Worm (Caenorhabditis elegans) whole organism, L3 larva: Measurements from ENCODE around the gene prp-40.

Experiments used
- ZK546.5 ChIP-seq: sonication (generic microtip); optimal IDR thresholded peaks from 2 replicates; lab custom pipeline; 2017; ENCODE audit warnings: missing biosample characterization, missing genetic modification characterization
- aly-2 ChIP-seq: fragments of 150-350 bp; optimal IDR thresholded peaks from 2 replicates; lab custom pipeline; 2014; ENCODE audit warnings: missing biosample characterization, missing genetic modification characterization
- ama-1 ChIP-seq: fragments of 150-350 bp; optimal IDR thresholded peaks from 2 replicates; lab custom pipeline; 2018
- ceh-16 ChIP-seq: sonication (generic microtip); optimal IDR thresholded peaks from 2 replicates; lab custom pipeline; 2017; ENCODE audit warnings: missing biosample characterization, missing genetic modification characterization
- ceh-28 ChIP-seq: fragments of 150-350 bp; optimal IDR thresholded peaks from 2 replicates; lab custom pipeline; 2014; ENCODE audit warnings: missing biosample characterization, missing genetic modification reagents, missing genetic modification characterization
- ceh-82 ChIP-seq: fragments of 150-350 bp; optimal IDR thresholded peaks from 2 replicates; lab custom pipeline; 2014; ENCODE audit warnings: missing biosample characterization, missing genetic modification characterization
- elt-1 ChIP-seq: fragments of 150-350 bp; optimal IDR thresholded peaks from 2 replicates; lab custom pipeline; 2014; ENCODE audit warnings: missing biosample characterization, missing genetic modification characterization
- elt-2 ChIP-seq: sonication (generic microtip); optimal IDR thresholded peaks from 2 replicates; lab custom pipeline; 2016; ENCODE audit warnings: missing genetic modification reagents, mild to moderate bottlenecking, missing genetic modification characterization, missing compliant biosample characterization
- fkh-10 ChIP-seq: sonication (generic microtip); optimal IDR thresholded peaks from 2 replicates; lab custom pipeline; 2017; ENCODE audit warnings: missing biosample characterization, missing genetic modification reagents, missing genetic modification characterization
- fkh-2 ChIP-seq: fragments of 150-350 bp; optimal IDR thresholded peaks from 2 replicates; lab custom pipeline; 2014; ENCODE audit warnings: missing biosample characterization, missing genetic modification reagents, missing genetic modification characterization
- fos-1 ChIP-seq: fragments of 150-350 bp; optimal IDR thresholded peaks from 2 replicates; lab custom pipeline; 2014; ENCODE audit warnings: missing biosample characterization, missing genetic modification characterization
- hmg-11 ChIP-seq: sonication (generic microtip); optimal IDR thresholded peaks from 2 replicates; lab custom pipeline; 2016; ENCODE audit warnings: missing genetic modification characterization, missing compliant biosample characterization
- jun-1 ChIP-seq: fragments of 150-350 bp; optimal IDR thresholded peaks from 2 replicates; lab custom pipeline; 2014; ENCODE audit warnings: missing biosample characterization, missing genetic modification reagents, missing genetic modification characterization
- lin-15B ChIP-seq: fragments of 150-350 bp; optimal IDR thresholded peaks from 2 replicates; lab custom pipeline; 2014; ENCODE audit warnings: missing biosample characterization, missing genetic modification characterization
- lsy-12 ChIP-seq: sonication (generic microtip); optimal IDR thresholded peaks from 2 replicates; lab custom pipeline; 2016; ENCODE audit warnings: mild to moderate bottlenecking, missing genetic modification characterization, missing compliant biosample characterization
- mml-1 ChIP-seq: fragments of 150-350 bp; sonication (generic microtip); optimal IDR thresholded peaks from 3 replicates; lab custom pipeline; 2014; ENCODE audit warnings: missing biosample characterization, missing genetic modification characterization
- nfya-1 ChIP-seq: sonication (generic microtip); optimal IDR thresholded peaks from 2 replicates; lab custom pipeline; 2017; ENCODE audit warnings: missing genetic modification characterization, mild to moderate bottlenecking, missing compliant biosample characterization, antibody characterized with exemption, moderate library complexity; ENCODE audit not compliant: insufficient read depth
- nhr-12 ChIP-seq: fragments of 150-350 bp; optimal IDR thresholded peaks from 2 replicates; lab custom pipeline; 2014; ENCODE audit warnings: missing biosample characterization, missing genetic modification characterization
- nhr-23 ChIP-seq: fragments of 150-350 bp; optimal IDR thresholded peaks from 2 replicates; lab custom pipeline; 2014; ENCODE audit warnings: missing biosample characterization, missing genetic modification reagents, missing genetic modification characterization
- nhr-25 ChIP-seq: sonication (generic microtip); optimal IDR thresholded peaks from 2 replicates; lab custom pipeline; 2017; ENCODE audit warnings: missing biosample characterization, missing genetic modification characterization
- nhr-28 ChIP-seq: fragments of 150-350 bp; optimal IDR thresholded peaks from 2 replicates; lab custom pipeline; 2014; ENCODE audit warnings: missing biosample characterization, missing genetic modification characterization
- nhr-43 ChIP-seq: sonication (generic microtip); optimal IDR thresholded peaks from 2 replicates; lab custom pipeline; 2016; ENCODE audit warnings: mild to moderate bottlenecking, missing genetic modification characterization, missing compliant biosample characterization; ENCODE audit not compliant: poor library complexity, severe bottlenecking
- nhr-77 ChIP-seq: fragments of 150-350 bp; optimal IDR thresholded peaks from 2 replicates; lab custom pipeline; 2014; ENCODE audit warnings: missing biosample characterization, missing genetic modification characterization
- pha-4 ChIP-seq: fragments of 150-350 bp; optimal IDR thresholded peaks from 2 replicates; lab custom pipeline; 2014; ENCODE audit warnings: missing biosample characterization, missing genetic modification reagents, missing genetic modification characterization
- pqm-1 ChIP-seq: fragments of 150-350 bp; optimal IDR thresholded peaks from 2 replicates; lab custom pipeline; 2017; ENCODE audit warnings: missing biosample characterization, missing genetic modification characterization, inconsistent platforms
- sea-2 ChIP-seq: fragments of 150-350 bp; sonication (generic microtip); optimal IDR thresholded peaks from 4 replicates; lab custom pipeline; 2014; ENCODE audit warnings: missing biosample characterization, missing genetic modification reagents, missing genetic modification characterization
- skn-1 ChIP-seq: fragments of 150-350 bp; optimal IDR thresholded peaks from 2 replicates; lab custom pipeline; 2014; ENCODE audit warnings: missing biosample characterization, missing genetic modification characterization
- snpc-4 ChIP-seq: fragments of 150-350 bp; optimal IDR thresholded peaks from 2 replicates; lab custom pipeline; 2014; ENCODE audit warnings: missing biosample characterization, missing genetic modification characterization
- tbx-2 ChIP-seq: sonication (generic microtip); optimal IDR thresholded peaks from 2 replicates; lab custom pipeline; 2016; ENCODE audit warnings: mild to moderate bottlenecking, missing genetic modification characterization, missing compliant biosample characterization
- unc-39 ChIP-seq: sonication (generic microtip); optimal IDR thresholded peaks from 4 replicates; lab custom pipeline; 2017; ENCODE audit warnings: missing biosample characterization, missing genetic modification characterization
- unc-62 ChIP-seq: fragments of 150-350 bp; sonication (generic microtip); optimal IDR thresholded peaks from 4 replicates; lab custom pipeline; 2014; ENCODE audit warnings: missing biosample characterization, missing genetic modification reagents, missing genetic modification characterization

The prp-40 gene

ce11 chrIII:9525252-9525651 lies 3.4 kb downstream of the prp-40 start, which contains the start of gene trpp-3:
Gene trpp-3 (plus strand): TSS chrIII:9525552.
- TF ChIP-seq nhr-12 (tag; lab: Kevin White, UChicago), result no peak
- no peak for TF ChIP-seq unc-39 (tag; lab: Kevin White, UChicago)
- no peak for TF ChIP-seq aly-2
- no peak for TF ChIP-seq unc-62
- no peak for TF ChIP-seq fos-1 (tag; lab: Kevin White, UChicago)
- TF ChIP-seq skn-1, result no peak
- no peak for TF ChIP-seq pha-4 (tag; lab: Kevin White, UChicago)
- no peak for TF ChIP-seq nhr-25 (tag; lab: Kevin White, UChicago)
- no peak for TF ChIP-seq ceh-16 (tag; lab: Kevin White, UChicago)
- TF ChIP-seq sea-2 (GFP tag; lab: Kevin White, UChicago), result no peak
- TF ChIP-seq nhr-28 (tag; lab: Kevin White, UChicago), result no peak
- TF ChIP-seq jun-1 (tag; lab: Kevin White, UChicago), result no peak
- TF ChIP-seq nhr-77, result no peak

ce11 chrIII:9526851-9527250 lies 5.0 kb downstream of the prp-40 start, which contains the start of gene ZK1098.6:
Gene ZK1098.6 (plus strand): TSS chrIII:9527151.
- TF ChIP-seq hmg-11 (tag; lab: Kevin White, UChicago) (no peak), elt-2 (no peak), fkh-10 (GFP tag; lab: Kevin White, UChicago) (no peak), pha-4 (tag; lab: Kevin White, UChicago) (no peak)

- no peak for TF ChIP-seq ceh-16 (tag; lab: Kevin White, UChicago)
- no peak for TF ChIP-seq unc-62
- peak; percentile 69 for TF ChIP-seq pha-4 (tag; lab: Kevin White, UChicago)
- peak; percentile 34 for TF ChIP-seq nfya-1 (tag; lab: Kevin White, UChicago)
- no peak for TF ChIP-seq elt-1 (tag; lab: Kevin White, UChicago)
Observed at ce11 chrIII:9528824-9529223, 6.9 kb downstream of the prp-40 start, which contains the start of gene ZK1098.2. Gene ZK1098.2 (plus strand): TSS chrIII:9529159.

- no peak for TF ChIP-seq snpc-4 (tag; lab: Kevin White, UChicago)
- peak; percentile 67 for TF ChIP-seq pha-4 (tag; lab: Kevin White, UChicago)
- peak; percentile 63 for TF ChIP-seq ceh-28
- TF ChIP-seq nfya-1 (tag; lab: Kevin White, UChicago), result peak; percentile 44
Observed at ce11 chrIII:9538655-9539155, 16.8 kb downstream of the prp-40 start, which contains the start of gene ZK1098.3. Gene ZK1098.3 (minus strand): TSS chrIII:9538705.

ce11 chrIII:9542280-9542679 lies 20.4 kb downstream of the prp-40 start, which contains the start of gene mut-7:
Gene mut-7 (minus strand): TSS chrIII:9542380.
- TF ChIP-seq pqm-1 (tag; lab: Kevin White, UChicago) (no peak), snpc-4 (tag; lab: Kevin White, UChicago) (no peak), sea-2 (GFP tag; lab: Kevin White, UChicago) (no peak), ceh-82 (tag; lab: Kevin White, UChicago) (no peak), lsy-12 (tag; lab: Kevin White, UChicago) (no peak), aly-2 (no peak), nhr-43 (tag; lab: Kevin White, UChicago) (no peak), tbx-2 (tag; lab: Kevin White, UChicago) (no peak), ama-1 (lab: Kevin White, UChicago) (no peak), nhr-77 (no peak), mml-1 (tag; lab: Kevin White, UChicago) (no peak), jun-1 (tag; lab: Kevin White, UChicago) (no peak)

- TF ChIP-seq pha-4 (tag; lab: Kevin White, UChicago) (peak; percentile 86), fkh-2 (no peak), hmg-11 (tag; lab: Kevin White, UChicago) (peak; percentile 6), snpc-4 (tag; lab: Kevin White, UChicago) (peak; percentile 8), lin-15B (tag; lab: Kevin White, UChicago) (peak; percentile 58), ceh-82 (tag; lab: Kevin White, UChicago) (no peak), ZK546.5 (no peak), fos-1 (tag; lab: Kevin White, UChicago) (no peak), nfya-1 (tag; lab: Kevin White, UChicago) (peak; percentile 32), elt-2 (peak; percentile 9), nhr-23 (tag; lab: Kevin White, UChicago) (peak; percentile 26)
Observed at ce11 chrIII:9542816-9543215, 20.9 kb downstream of the prp-40 start, which contains the start of gene eif-2Balpha. Gene eif-2Balpha (plus strand): TSS chrIII:9543119.
